Worm (Caenorhabditis elegans): Measurements from ENCODE around the gene T22B2.3.

The T22B2.3 gene

DNA sequence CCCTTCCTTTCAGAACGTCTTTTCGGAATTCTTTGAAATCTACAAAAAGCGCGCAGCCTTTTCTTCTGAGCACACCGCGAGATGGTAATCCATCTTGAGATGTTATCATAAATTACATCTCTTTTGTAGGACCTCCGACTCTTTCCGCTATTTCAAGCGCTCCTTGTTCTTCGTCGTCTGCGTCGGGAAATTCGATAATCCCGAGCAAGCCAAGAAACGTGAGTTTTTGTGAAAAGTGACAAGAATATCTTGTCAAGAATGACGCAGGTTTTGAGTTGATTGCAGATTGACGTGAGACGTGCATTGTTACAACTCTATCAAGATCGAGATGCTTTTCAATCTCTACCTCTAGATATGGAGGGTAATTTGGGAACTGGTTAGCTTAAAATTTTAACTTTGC is 43.2 kb downstream of the T22B2.3 start:
- peak; percentile 62 for TF ChIP-seq lin-14 (GFP tag; optimal IDR thresholded peaks at IDR 0.05)
- TF ChIP-seq sup-37 (GFP tag; optimal IDR thresholded peaks at IDR 0.05) = no peak
- TF ChIP-seq irx-1 (tag; optimal IDR thresholded peaks at IDR 0.05) = no peak
- TF ChIP-seq ceh-8 (GFP tag; optimal IDR thresholded peaks at IDR 0.05) = no peak
- peak; percentile 9 for TF ChIP-seq nhr-71 (tag; optimal IDR thresholded peaks at IDR 0.05)
- TF ChIP-seq rnt-1 (tag; optimal IDR thresholded peaks at IDR 0.05) = peak; percentile 20
- TF ChIP-seq fkh-10 (GFP tag; optimal IDR thresholded peaks at IDR 0.05) = peak; percentile 80
- no peak for TF ChIP-seq nhr-11 (tag; optimal IDR thresholded peaks at IDR 0.05)
- TF ChIP-seq pqm-1 (tag; optimal IDR thresholded peaks at IDR 0.05) = no peak
- no peak for TF ChIP-seq zag-1 (tag; optimal IDR thresholded peaks at IDR 0.05)
- no peak for TF ChIP-seq ceh-90 (tag; optimal IDR thresholded peaks at IDR 0.05)
- TF ChIP-seq isw-1 (GFP tag; IDR thresholded peaks at IDR 0.05) = no peak

- TF ChIP-seq swsn-7 (tag; optimal IDR thresholded peaks at IDR 0.05) = no peak
- TF ChIP-seq hlh-4 (tag; optimal IDR thresholded peaks at IDR 0.05) = no peak
- TF ChIP-seq blmp-1 (tag; optimal IDR thresholded peaks at IDR 0.05) = no peak
- no peak for TF ChIP-seq ets-5 (GFP tag; IDR thresholded peaks at IDR 0.05)
- TF ChIP-seq nhr-19 (GFP tag; conservative IDR thresholded peaks at IDR 0.05) = no peak
- TF ChIP-seq nhr-84 (tag; optimal IDR thresholded peaks at IDR 0.05) = no peak
- TF ChIP-seq nhr-71 (tag; optimal IDR thresholded peaks at IDR 0.05) = no peak
- no peak for TF ChIP-seq unc-86 (tag; optimal IDR thresholded peaks at IDR 0.05)
- no peak for TF ChIP-seq tbx-2 (tag; optimal IDR thresholded peaks at IDR 0.05)
- no peak for TF ChIP-seq ceh-82 (tag; optimal IDR thresholded peaks at IDR 0.05)
- TF ChIP-seq ces-1 (GFP tag; optimal IDR thresholded peaks at IDR 0.05) = no peak
- TF ChIP-seq lsy-2 (tag; optimal IDR thresholded peaks at IDR 0.05) = no peak
- TF ChIP-seq pag-3 (tag; optimal IDR thresholded peaks at IDR 0.05; ENCODE audit: borderline replicate concordance, insufficient read depth) = no peak
These were observed 49.2 kb downstream of the T22B2.3 start, which contains the start of gene C16B8.2 for ce11 chrX:3966332-3966731. Gene C16B8.2 (minus strand): TSS chrX:3966432.

DNA sequence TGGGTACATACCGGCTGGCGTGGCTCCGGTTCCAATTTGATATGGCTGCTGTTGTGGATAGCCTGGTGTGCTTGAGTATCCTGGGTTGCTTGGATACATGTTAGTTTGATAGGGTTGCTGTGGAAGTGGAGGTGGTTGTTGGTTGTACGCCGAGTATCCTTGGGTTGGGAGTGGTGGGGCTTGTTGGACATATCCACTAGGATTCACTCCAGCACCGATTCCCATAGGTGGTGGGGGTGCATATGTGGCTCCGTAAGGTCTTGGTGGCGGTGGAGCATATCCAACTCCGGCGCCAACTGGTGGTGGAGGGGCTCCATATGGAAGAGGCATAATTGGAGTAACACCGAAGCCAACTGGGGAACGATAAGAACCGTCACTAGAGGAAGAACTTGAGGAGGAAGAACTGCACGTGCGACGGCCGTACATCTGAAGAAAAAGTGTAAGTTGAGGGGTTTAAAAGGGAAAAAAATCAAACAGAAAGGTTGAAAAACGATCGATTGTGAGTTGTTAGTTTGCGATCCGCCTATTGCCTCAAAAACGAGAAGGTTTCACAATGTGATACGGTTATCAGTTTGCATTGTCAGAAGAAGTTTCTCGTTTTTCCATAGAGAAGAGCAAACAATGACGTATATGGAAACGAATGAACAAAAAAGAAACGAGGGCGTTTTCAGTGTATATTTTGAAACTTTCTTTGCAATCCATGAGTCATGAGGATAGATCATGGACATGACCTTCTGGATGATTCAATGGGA is 51.3 kb downstream of the T22B2.3 start, which contains the start of gene C16B8.3:
TSS of gene C16B8.3 (minus strand) at position 426 of the 752 bp plus-strand sequence.
- TF ChIP-seq lin-39 (tag; optimal IDR thresholded peaks at IDR 0.05) (no peak), mdl-1 (tag; optimal IDR thresholded peaks at IDR 0.05) (peak in 1 of 2 experiments; percentile 3), elt-2 (tag; optimal IDR thresholded peaks at IDR 0.05) (peak; percentile 73), lin-35 (GFP tag; optimal IDR thresholded peaks at IDR 0.05) (peak in 1 of 2 experiments; percentile 23), nhr-20 (tag; optimal IDR thresholded peaks at IDR 0.05) (peak; percentile 10)

All from whole organism, L1 larva.